Worm (Caenorhabditis elegans) whole organism, mixed stage, embryonic: ENCODE measurements around the gene Y113G7A.22.

ENCODE experiments used
- bed-3 ChIP-seq: fragments of 200-800 bp; sonication (Bioruptor generic); optimal IDR thresholded peaks from 3 replicates; lab custom pipeline; 2018; ENCODE audit warnings: mild to moderate bottlenecking, missing genetic modification characterization, moderate library complexity, missing compliant biosample characterization
- blmp-1 ChIP-seq: fragments of 150-350 bp; optimal IDR thresholded peaks from 2 replicates; lab custom pipeline; 2014; ENCODE audit warnings: missing biosample characterization, missing genetic modification characterization
- ceh-39 ChIP-seq: fragments of 150-350 bp; optimal IDR thresholded peaks from 2 replicates; lab custom pipeline; 2014; ENCODE audit warnings: missing biosample characterization, missing genetic modification characterization
- ceh-43 ChIP-seq: fragments of 200-800 bp; sonication (Bioruptor generic); optimal IDR thresholded peaks from 2 replicates; lab custom pipeline; 2018; ENCODE audit warnings: mild to moderate bottlenecking, missing genetic modification characterization, moderate library complexity, missing compliant biosample characterization
- ceh-83 ChIP-seq: fragments of 200-800 bp; sonication (Bioruptor generic); optimal IDR thresholded peaks from 2 replicates; lab custom pipeline; 2018; ENCODE audit warnings: mild to moderate bottlenecking, missing genetic modification characterization, missing compliant biosample characterization
- ces-1 ChIP-seq: fragments of 150-350 bp; optimal IDR thresholded peaks from 2 replicates; lab custom pipeline; 2014; ENCODE audit warnings: missing biosample characterization, missing genetic modification reagents, missing genetic modification characterization
- cnd-1 ChIP-seq: fragments of 200-800 bp; sonication (Bioruptor generic); optimal IDR thresholded peaks from 2 replicates; lab custom pipeline; 2018; ENCODE audit warnings: mild to moderate bottlenecking, missing genetic modification characterization, missing compliant biosample characterization
- drap-1 ChIP-seq: fragments of 200-800 bp; sonication (Bioruptor generic); optimal IDR thresholded peaks from 3 replicates; lab custom pipeline; 2018; ENCODE audit warnings: mild to moderate bottlenecking, missing genetic modification characterization, missing compliant biosample characterization
- elt-1 ChIP-seq: sonication (generic microtip); optimal IDR thresholded peaks from 2 replicates; lab custom pipeline; 2017; ENCODE audit warnings: missing genetic modification characterization, mild to moderate bottlenecking, missing compliant biosample characterization, antibody characterized with exemption, moderate library complexity, borderline replicate concordance; ENCODE audit not compliant: insufficient read depth
- flh-1 ChIP-seq: fragments of 200-800 bp; sonication (Bioruptor generic); optimal IDR thresholded peaks from 2 replicates; lab custom pipeline; 2018; ENCODE audit warnings: mild to moderate bottlenecking, missing genetic modification characterization, moderate library complexity, missing compliant biosample characterization
- hlh-1 ChIP-seq: fragments of 150-350 bp; optimal IDR thresholded peaks from 2 replicates; lab custom pipeline; 2014; ENCODE audit warnings: missing biosample characterization, missing genetic modification reagents, missing genetic modification characterization
- lin-13 ChIP-seq: fragments of 150-350 bp; optimal IDR thresholded peaks from 2 replicates; lab custom pipeline; 2014; ENCODE audit warnings: missing biosample characterization, missing genetic modification characterization
- lin-32 ChIP-seq: fragments of 200-800 bp; sonication (Bioruptor generic); optimal IDR thresholded peaks from 2 replicates; lab custom pipeline; 2018; ENCODE audit warnings: mild to moderate bottlenecking, missing genetic modification characterization, missing compliant biosample characterization
- lsy-2 ChIP-seq: fragments of 150-350 bp; optimal IDR thresholded peaks from 2 replicates; lab custom pipeline; 2014; ENCODE audit warnings: missing biosample characterization, missing genetic modification characterization
- mab-5 ChIP-seq: fragments of 150-350 bp; optimal IDR thresholded peaks from 2 replicates; lab custom pipeline; 2014; ENCODE audit warnings: missing biosample characterization, missing genetic modification characterization
- mls-2 ChIP-seq: sonication (generic microtip); optimal IDR thresholded peaks from 2 replicates; lab custom pipeline; 2016; ENCODE audit warnings: mild to moderate bottlenecking, missing genetic modification characterization, moderate library complexity, missing compliant biosample characterization
- nhr-12 ChIP-seq: fragments of 150-350 bp; optimal IDR thresholded peaks from 2 replicates; lab custom pipeline; 2014; ENCODE audit warnings: missing biosample characterization, missing genetic modification characterization
- nhr-2 ChIP-seq: fragments of 150-350 bp; optimal IDR thresholded peaks from 2 replicates; lab custom pipeline; 2014; ENCODE audit warnings: missing biosample characterization, missing genetic modification characterization
- nhr-237 ChIP-seq: fragments of 150-350 bp; optimal IDR thresholded peaks from 2 replicates; lab custom pipeline; 2014; ENCODE audit warnings: missing biosample characterization, missing genetic modification characterization
- nhr-28 ChIP-seq: fragments of 150-350 bp; optimal IDR thresholded peaks from 2 replicates; lab custom pipeline; 2014; ENCODE audit warnings: missing biosample characterization, missing genetic modification characterization
- nhr-76 ChIP-seq: sonication (generic microtip); optimal IDR thresholded peaks from 2 replicates; lab custom pipeline; 2017; ENCODE audit warnings: missing biosample characterization, missing genetic modification characterization
- pha-4 ChIP-seq: fragments of 150-350 bp; optimal IDR thresholded peaks from 2 replicates; lab custom pipeline; 2018; ENCODE audit warnings: missing biosample characterization, missing genetic modification reagents, missing genetic modification characterization
- sem-2 ChIP-seq: fragments of 200-800 bp; sonication (Bioruptor generic); optimal IDR thresholded peaks from 2 replicates; lab custom pipeline; 2018; ENCODE audit warnings: mild to moderate bottlenecking, missing genetic modification characterization, missing compliant biosample characterization
- snpc-4 ChIP-seq: fragments of 150-350 bp; optimal IDR thresholded peaks from 2 replicates; lab custom pipeline; 2014; ENCODE audit warnings: missing biosample characterization, missing genetic modification characterization
- sptf-1 ChIP-seq: sonication (generic microtip); optimal IDR thresholded peaks from 2 replicates; lab custom pipeline; 2017; ENCODE audit warnings: mild to moderate bottlenecking, missing genetic modification characterization, moderate library complexity, missing compliant biosample characterization
- tbx-8 ChIP-seq: fragments of 200-800 bp; sonication (Bioruptor generic); optimal IDR thresholded peaks from 2 replicates; lab custom pipeline; 2018; ENCODE audit warnings: mild to moderate bottlenecking, missing genetic modification characterization, moderate library complexity, missing compliant biosample characterization
- unc-120 ChIP-seq: sonication (generic microtip); optimal IDR thresholded peaks from 2 replicates; lab custom pipeline; 2017; ENCODE audit warnings: missing genetic modification characterization, missing compliant biosample characterization; ENCODE audit not compliant: poor library complexity, severe bottlenecking
- unc-39 ChIP-seq: fragments of 150-350 bp; optimal IDR thresholded peaks from 2 replicates; lab custom pipeline; 2014; ENCODE audit warnings: missing biosample characterization, missing genetic modification characterization
- unc-62 ChIP-seq: fragments of 150-350 bp; optimal IDR thresholded peaks from 2 replicates; lab custom pipeline; 2014; ENCODE audit warnings: missing biosample characterization, missing genetic modification reagents, missing genetic modification characterization
- ztf-11 ChIP-seq: fragments of 150-350 bp; optimal IDR thresholded peaks from 2 replicates; lab custom pipeline; 2014; ENCODE audit warnings: missing biosample characterization, missing genetic modification characterization

Gene Y113G7A.22

DNA sequence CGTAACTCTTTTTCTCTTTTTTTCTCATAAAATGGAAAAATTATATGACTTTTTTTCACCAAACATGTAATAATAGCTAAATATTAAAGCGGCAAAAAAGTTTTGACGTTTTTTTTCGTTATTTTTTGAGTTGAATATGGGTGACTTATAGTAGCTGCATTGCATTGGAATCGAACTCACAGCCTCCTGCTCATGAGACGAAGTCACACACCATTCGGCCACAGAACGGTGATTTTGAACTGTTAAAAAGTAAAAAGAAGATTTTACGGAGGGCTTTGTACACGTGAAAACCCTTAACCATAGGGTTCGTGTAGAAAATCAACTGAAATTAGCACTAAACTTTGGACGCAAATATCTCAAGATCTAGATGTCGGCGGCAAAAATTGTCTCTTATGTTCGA lies 16.7 kb upstream of the Y113G7A.22 start:
- no peak for TF ChIP-seq drap-1 (GFP tag; lab: Kevin White, UChicago)

- TF ChIP-seq ztf-11 (tag; lab: Kevin White, UChicago), result no peak
- no peak for TF ChIP-seq nhr-2
- no peak for TF ChIP-seq snpc-4 (tag; lab: Kevin White, UChicago)
- no peak for TF ChIP-seq unc-62 (GFP tag; lab: Kevin White, UChicago)
- TF ChIP-seq ceh-43 (GFP tag; lab: Kevin White, UChicago), result no peak
- no peak for TF ChIP-seq bed-3 (GFP tag; lab: Kevin White, UChicago)
Measured at ce11 chrV:20151432-20151831, 16.3 kb upstream of the Y113G7A.22 start, which contains the start of gene F19B2.7. Gene F19B2.7, plus strand, starts transcription at chrV:20151732.

DNA sequence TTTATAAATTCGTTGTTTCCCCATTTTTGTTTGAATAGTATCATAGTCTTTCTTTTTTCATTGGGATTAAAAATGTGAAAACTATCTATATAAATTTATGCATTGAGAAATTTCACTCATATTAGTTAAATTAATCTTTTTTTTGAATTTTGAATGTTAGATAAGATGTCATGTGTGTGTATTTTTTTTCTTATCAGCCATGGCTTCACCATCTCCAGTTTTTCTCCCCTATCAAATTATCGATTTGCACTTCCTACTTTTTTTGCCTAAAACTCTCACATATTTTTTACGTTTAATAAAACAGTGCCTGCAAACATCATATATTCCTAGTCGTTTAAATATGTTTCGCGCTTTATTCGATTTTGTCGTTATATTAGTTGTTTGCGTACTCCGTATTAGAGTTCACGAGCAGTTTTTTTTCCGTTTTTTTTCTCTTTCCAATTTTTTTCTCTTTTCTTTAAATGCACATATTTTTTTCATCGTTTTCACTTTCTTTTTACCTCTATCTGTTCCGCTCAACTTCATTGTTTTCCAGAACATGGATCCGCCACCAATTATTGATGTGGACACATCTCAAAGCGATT lies 12.6 kb upstream of the Y113G7A.22 start, which contains the start of gene Y113G7A.13:
Gene Y113G7A.13 (plus strand): TSS at position 534 of the 584 bp plus-strand sequence.
- TF ChIP-seq elt-1 (tag; lab: Kevin White, UChicago), result no peak
- no peak for TF ChIP-seq mab-5
- TF ChIP-seq sptf-1 (tag; lab: Kevin White, UChicago), result no peak
- TF ChIP-seq lin-32, result no peak
- TF ChIP-seq nhr-2, result no peak
- TF ChIP-seq nhr-76, result no peak
- TF ChIP-seq ces-1 (GFP tag; lab: Kevin White, UChicago), result no peak
- TF ChIP-seq unc-62 (GFP tag; lab: Kevin White, UChicago), result no peak
- no peak for TF ChIP-seq ceh-39 (tag; lab: Kevin White, UChicago)
- TF ChIP-seq ceh-83 (GFP tag; lab: Kevin White, UChicago), result no peak
- no peak for TF ChIP-seq ztf-11 (tag; lab: Kevin White, UChicago)
- no peak for TF ChIP-seq ceh-43 (GFP tag; lab: Kevin White, UChicago)
- no peak for TF ChIP-seq blmp-1 (tag; lab: Kevin White, UChicago)
- no peak for TF ChIP-seq lin-13

DNA sequence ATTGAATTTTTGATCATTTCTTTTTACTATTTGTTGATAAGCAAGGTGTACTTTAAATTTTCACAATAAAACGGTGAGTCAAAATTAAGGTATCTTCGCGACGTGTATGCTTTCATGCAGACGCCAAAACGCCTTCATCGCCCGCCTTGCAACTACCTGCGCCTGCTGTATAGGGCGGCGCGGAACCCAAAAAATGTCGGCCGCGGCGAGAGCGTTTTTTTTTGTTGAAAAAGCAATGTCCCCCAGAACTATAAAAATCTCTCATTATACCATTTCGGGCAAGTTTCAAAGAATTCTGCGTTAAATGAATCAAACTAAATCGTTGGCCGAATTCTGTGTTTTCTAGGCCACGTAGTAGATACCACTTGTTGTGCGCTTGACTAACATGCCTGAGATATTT lies 8.6 kb upstream of the Y113G7A.22 start:
- TF ChIP-seq nhr-237 (tag; lab: Kevin White, UChicago) (no peak), drap-1 (GFP tag; lab: Kevin White, UChicago) (no peak), lin-13 (no peak), tbx-8 (GFP tag; lab: Kevin White, UChicago) (no peak), lsy-2 (tag; lab: Kevin White, UChicago) (no peak), cnd-1 (no peak), flh-1 (GFP tag; lab: Kevin White, UChicago) (no peak), nhr-12 (no peak), sem-2 (GFP tag; lab: Kevin White, UChicago) (no peak), snpc-4 (tag; lab: Kevin White, UChicago) (no peak), unc-120 (tag; lab: Kevin White, UChicago) (no peak)

DNA sequence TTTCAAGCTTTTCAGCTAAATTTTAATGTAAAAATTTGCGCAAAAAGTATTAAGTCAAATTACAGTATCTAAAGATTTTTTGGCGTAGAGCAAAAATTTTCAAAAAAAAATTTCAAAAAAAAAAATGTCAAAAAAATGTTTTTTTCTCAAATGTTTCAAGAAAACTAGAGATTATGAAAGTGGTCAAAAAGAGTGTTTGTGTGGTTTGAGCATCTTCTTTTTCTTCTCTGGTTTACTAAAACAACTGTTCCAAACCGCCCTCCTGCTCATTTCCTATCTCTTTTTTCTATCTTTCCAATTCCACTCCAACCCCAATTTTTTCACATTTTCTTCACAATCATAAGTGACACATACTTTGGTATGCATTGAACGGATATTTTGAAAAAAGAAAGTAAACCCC lies 7.1 kb upstream of the Y113G7A.22 start, which contains the start of gene Y113G7A.12:
Gene Y113G7A.12 (plus strand): TSS at position 301 of the 400 bp plus-strand sequence.
- TF ChIP-seq hlh-1, result peak; percentile 15
- no peak for TF ChIP-seq unc-39 (tag; lab: Kevin White, UChicago)

ce11 chrV:20138407-20139044 lies 3.4 kb upstream of the Y113G7A.22 start, which contains the start of gene Y113G7A.14:
Gene Y113G7A.14, minus strand, starts transcription at chrV:20138457.
- TF ChIP-seq flh-1 (GFP tag; lab: Kevin White, UChicago), result no peak
- TF ChIP-seq, all 35 proteins: peak for 0

- no peak for TF ChIP-seq snpc-4 (tag; lab: Kevin White, UChicago)
- TF ChIP-seq pha-4 (tag; lab: Kevin White, UChicago), result no peak
- TF ChIP-seq drap-1 (GFP tag; lab: Kevin White, UChicago), result no peak
- no peak for TF ChIP-seq ceh-39 (tag; lab: Kevin White, UChicago)
- no peak for TF ChIP-seq ceh-83 (GFP tag; lab: Kevin White, UChicago)
- no peak for TF ChIP-seq lin-13
- no peak for TF ChIP-seq ceh-43 (GFP tag; lab: Kevin White, UChicago)
- TF ChIP-seq mls-2 (tag; lab: Kevin White, UChicago), result no peak
- TF ChIP-seq flh-1 (GFP tag; lab: Kevin White, UChicago), result no peak
- TF ChIP-seq blmp-1 (tag; lab: Kevin White, UChicago), result no peak
- no peak for TF ChIP-seq lin-32
- no peak for TF ChIP-seq nhr-237 (tag; lab: Kevin White, UChicago)
- TF ChIP-seq nhr-12, result no peak
- no peak for TF ChIP-seq nhr-76
- TF ChIP-seq nhr-28 (tag; lab: Kevin White, UChicago), result no peak
- TF ChIP-seq hlh-1, result no peak
- no peak for TF ChIP-seq tbx-8 (GFP tag; lab: Kevin White, UChicago)
Measured at ce11 chrV:20134797-20135196, 350 bp downstream of the Y113G7A.22 start.
